Worm (Caenorhabditis elegans) whole organism, young adult: ENCODE results near the gene mab-3.
A peak's percentile ranks its signal among the peaks of the same experiment; 100 is the strongest.

Experiments
- F49E8.2 ChIP-seq: sonication (generic microtip); optimal IDR thresholded peaks from 3 replicates; lab custom pipeline; 2017; ENCODE audit warnings: missing genetic modification characterization, mild to moderate bottlenecking, missing compliant biosample characterization, antibody characterized with exemption, moderate library complexity; ENCODE audit not compliant: insufficient read depth
- ceh-91 ChIP-seq: fragments of 200-800 bp; sonication (Bioruptor generic); IDR thresholded peaks from 2 replicates; pipeline ENCODE4 v1.3.6; 2022; ENCODE audit warnings: missing genetic modification reagents, missing genetic modification characterization, missing compliant biosample characterization
- die-1 ChIP-seq: sonication (generic microtip); optimal IDR thresholded peaks from 2 replicates; lab custom pipeline; 2016; ENCODE audit warnings: missing genotype, mild to moderate bottlenecking, missing genetic modification characterization, missing compliant biosample characterization
- egl-44 ChIP-seq: fragments of 200-800 bp; sonication (Bioruptor generic); IDR thresholded peaks from 2 replicates; pipeline ENCODE4 v1.3.6; 2022; ENCODE audit warnings: missing genetic modification reagents, missing genetic modification characterization, missing compliant biosample characterization
- him-1 ChIP-seq: sonication (generic microtip); optimal IDR thresholded peaks from 2 replicates; lab custom pipeline; 2016; ENCODE audit warnings: missing genotype, missing genetic modification reagents, missing genetic modification characterization, missing compliant biosample characterization
- mcd-1 ChIP-seq: fragments of 200-800 bp; sonication (Bioruptor generic); IDR thresholded peaks from 2 replicates; pipeline ENCODE4 v1.3.6; 2022; ENCODE audit warnings: missing genetic modification reagents, missing genetic modification characterization, missing compliant biosample characterization
- nhr-80 ChIP-seq: sonication (generic microtip); optimal IDR thresholded peaks from 2 replicates; lab custom pipeline; 2016; ENCODE audit warnings: missing genetic modification characterization, missing compliant biosample characterization
- nhr-90 ChIP-seq: sonication (generic microtip); optimal IDR thresholded peaks from 2 replicates; lab custom pipeline; 2016; ENCODE audit warnings: missing genotype, mild to moderate bottlenecking, missing genetic modification characterization, missing compliant biosample characterization
- pha-4 ChIP-seq: fragments of 150-350 bp; sonication (generic microtip); optimal IDR thresholded peaks from 2 replicates; lab custom pipeline; 2014; ENCODE audit warnings: missing biosample characterization, missing genetic modification reagents, missing genetic modification characterization
- snpc-4 ChIP-seq, 5 experiments: fragments of 150-350 bp in 1 of 5; sonication (generic microtip) in 4 of 5; optimal IDR thresholded peaks; 2 replicates each; lab custom pipeline; 2014 to 2018; ENCODE audit warnings: missing genetic modification characterization in 5 of 5, missing biosample characterization in 3 of 5, antibody characterized with exemption in 2 of 5, mild to moderate bottlenecking in 2 of 5, missing compliant biosample characterization in 2 of 5, missing genotype in 2 of 5, moderate library complexity in 2 of 5, missing genetic modification reagents in 1 of 5
- ztf-18 ChIP-seq: sonication (generic microtip); optimal IDR thresholded peaks from 2 replicates; lab custom pipeline; 2016; ENCODE audit warnings: missing genotype, mild to moderate bottlenecking, missing genetic modification characterization, missing compliant biosample characterization
- ztf-22 ChIP-seq: fragments of 200-800 bp; sonication (Bioruptor generic); optimal IDR thresholded peaks from 2 replicates; lab custom pipeline; 2018; ENCODE audit warnings: mild to moderate bottlenecking, missing genetic modification characterization, moderate library complexity, missing compliant biosample characterization
- ztf-25 ChIP-seq: fragments of 200-800 bp; sonication (Bioruptor generic); IDR thresholded peaks from 2 replicates; pipeline ENCODE4 v1.3.6; 2022; ENCODE audit warnings: missing genetic modification reagents, missing genetic modification characterization, missing compliant biosample characterization

DNA sequence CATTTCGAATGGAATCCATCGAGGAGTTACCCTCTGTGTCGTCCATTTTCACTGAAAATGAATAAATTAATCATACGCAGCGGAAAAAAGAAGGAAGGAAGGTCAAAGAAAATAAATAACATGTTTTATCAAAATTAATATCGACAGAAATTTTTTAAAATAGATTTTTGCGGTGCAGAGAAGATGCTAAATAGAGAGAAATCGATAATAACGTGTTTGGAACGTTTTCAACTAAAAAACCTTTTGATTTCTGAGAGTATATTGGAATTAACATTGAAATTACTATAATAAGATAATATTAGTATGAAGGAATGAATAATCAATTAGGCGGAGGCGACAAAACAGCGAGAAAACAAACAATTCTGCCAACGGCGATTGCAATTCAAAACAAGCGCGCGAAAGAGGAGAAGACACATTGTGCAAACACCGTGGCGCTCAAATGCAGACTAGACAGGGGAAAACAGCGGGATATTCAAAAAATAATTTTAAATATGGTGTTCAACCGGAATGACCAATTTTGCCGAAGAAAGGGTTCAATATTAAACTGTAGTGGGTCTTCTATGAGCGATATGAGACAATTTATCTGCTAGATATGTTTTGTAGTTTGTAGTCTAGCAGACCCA is 15.4 kb upstream of the mab-3 start, which contains the start of gene wee-1.3:
- TF ChIP-seq snpc-4 (GFP tag; optimal IDR thresholded peaks at IDR 0.05; lab: Kevin White, UChicago), result no peak
- TF ChIP-seq snpc-4 (tag; optimal IDR thresholded peaks at IDR 0.05; lab: Kevin White, UChicago), result peak in 3 of 4 experiments; percentile 8 to 46 (median 45)
- TF ChIP-seq egl-44 (GFP tag; lab: Robert Waterston, UW), result no peak
- TF ChIP-seq ztf-18 (tag; lab: Kevin White, UChicago), result no peak
- TF ChIP-seq F49E8.2 (tag; lab: Kevin White, UChicago), result no peak
- TF ChIP-seq him-1 (tag; lab: Kevin White, UChicago), result no peak
- TF ChIP-seq pha-4 (tag; lab: Kevin White, UChicago), result no peak
- TF ChIP-seq nhr-80 (tag; lab: Kevin White, UChicago), result peak; percentile 9
- peak; percentile 48; the same call in 1 of the 2 replicates for TF ChIP-seq ceh-91 (GFP tag; lab: Robert Waterston, UW)
- no peak for TF ChIP-seq ztf-22 (GFP tag; lab: Kevin White, UChicago)
- no peak for TF ChIP-seq die-1 (tag; lab: Kevin White, UChicago)
- TF ChIP-seq ztf-25 (GFP tag; lab: Robert Waterston, UW), result no peak
- TF ChIP-seq nhr-90 (tag; lab: Kevin White, UChicago), result no peak
- peak; percentile 76 for TF ChIP-seq mcd-1 (GFP tag; lab: Robert Waterston, UW)
